Fruit fly (Drosophila melanogaster) whole organism, embryonic: Measurements from ENCODE around the gene CG14694.

Experiments used
- Blimp-1 ChIP-seq: fragments of 200-800 bp; sonication (Bioruptor generic); optimal IDR thresholded peaks from 3 replicates; lab custom pipeline; 2018; ENCODE audit warnings: missing biosample characterization, missing genetic modification characterization, mild to moderate bottlenecking, moderate library complexity, missing genetic modification reagents
- CG10366 ChIP-seq: fragments of 200-800 bp; sonication (Bioruptor generic); IDR thresholded peaks from 2 replicates; pipeline ENCODE4 v1.3.6; 2022; ENCODE audit warnings: missing biosample characterization, missing genetic modification characterization
- CG10431 ChIP-seq: fragments of 200-800 bp; sonication (Bioruptor generic); optimal IDR thresholded peaks from 3 replicates; lab custom pipeline; 2018; ENCODE audit warnings: missing biosample characterization, mild to moderate bottlenecking, missing genetic modification characterization
- CG11093 ChIP-seq: fragments of 200-800 bp; sonication (Bioruptor generic); IDR thresholded peaks from 3 replicates; pipeline ENCODE4 v1.3.6; 2022; ENCODE audit warnings: missing biosample characterization, missing genetic modification characterization
- CG13123 ChIP-seq: fragments of 200-800 bp; sonication (Bioruptor generic); optimal IDR thresholded peaks from 2 replicates; lab custom pipeline; 2016; ENCODE audit warnings: missing biosample characterization, missing genetic modification characterization
- CG13424 ChIP-seq: fragments of 200-800 bp; sonication (Bioruptor generic); optimal IDR thresholded peaks from 2 replicates; lab custom pipeline; 2019; ENCODE audit warnings: missing biosample characterization, mild to moderate bottlenecking, missing genetic modification characterization, moderate library complexity
- CG13775 ChIP-seq: fragments of 200-800 bp; sonication (Bioruptor generic); optimal IDR thresholded peaks from 3 replicates; lab custom pipeline; 2017; ENCODE audit warnings: missing biosample characterization, mild to moderate bottlenecking, missing genetic modification characterization
- CG14860 ChIP-seq: fragments of 200-800 bp; sonication (Bioruptor generic); IDR thresholded peaks from 3 replicates; pipeline ENCODE4 v1.3.6; 2022; ENCODE audit warnings: missing biosample characterization, missing genetic modification characterization; ENCODE audit not compliant: partially characterized antibody
- CG1603 ChIP-seq: fragments of 200-800 bp; sonication (Bioruptor generic); optimal IDR thresholded peaks from 2 replicates; lab custom pipeline; 2019; ENCODE audit warnings: missing biosample characterization, mild to moderate bottlenecking, missing genetic modification characterization, moderate library complexity
- CG18764 ChIP-seq: fragments of 200-800 bp; sonication (Bioruptor generic); optimal IDR thresholded peaks from 3 replicates; lab custom pipeline; 2016; ENCODE audit warnings: missing biosample characterization, missing genetic modification characterization
- CG2202 ChIP-seq: fragments of 200-800 bp; sonication (Bioruptor generic); optimal IDR thresholded peaks from 2 replicates; lab custom pipeline; 2018; ENCODE audit warnings: missing biosample characterization, mild to moderate bottlenecking, missing genetic modification characterization
- CG30020 ChIP-seq: fragments of 200-800 bp; optimal IDR thresholded peaks from 2 replicates; lab custom pipeline; 2019; ENCODE audit warnings: missing biosample characterization, mild to moderate bottlenecking, missing genetic modification characterization, moderate library complexity
- CG3281 ChIP-seq: fragments of 200-800 bp; sonication (Bioruptor generic); optimal IDR thresholded peaks from 3 replicates; lab custom pipeline; 2017; ENCODE audit warnings: missing biosample characterization, mild to moderate bottlenecking, missing genetic modification characterization
- CG3407 ChIP-seq: fragments of 200-800 bp; sonication (Bioruptor generic); optimal IDR thresholded peaks from 2 replicates; lab custom pipeline; 2018; ENCODE audit warnings: missing biosample characterization, mild to moderate bottlenecking, missing genetic modification characterization
- CG6791 ChIP-seq: fragments of 200-800 bp; sonication (Bioruptor generic); IDR thresholded peaks from 3 replicates; pipeline ENCODE4 v1.3.6; 2022; ENCODE audit warnings: missing biosample characterization, missing genetic modification characterization; ENCODE audit not compliant: partially characterized antibody
- CG7357 ChIP-seq: fragments of 200-800 bp; sonication (Bioruptor generic); IDR thresholded peaks from 3 replicates; pipeline ENCODE4 v1.3.6; 2022; ENCODE audit warnings: missing biosample characterization, missing genetic modification characterization
- CG7556 ChIP-seq: fragments of 200-800 bp; sonication (Bioruptor generic); optimal IDR thresholded peaks from 2 replicates; lab custom pipeline; 2017; ENCODE audit warnings: missing biosample characterization, mild to moderate bottlenecking, missing genetic modification characterization
- Camta ChIP-seq: fragments of 200-800 bp; sonication (Bioruptor generic); optimal IDR thresholded peaks from 2 replicates; lab custom pipeline; 2016; ENCODE audit warnings: missing biosample characterization, missing genetic modification characterization
- Drgx ChIP-seq: fragments of 200-800 bp; sonication (Bioruptor generic); IDR thresholded peaks from 2 replicates; pipeline ENCODE4 v1.3.6; 2022; ENCODE audit warnings: missing biosample characterization, missing genetic modification characterization
- Ets65A ChIP-seq: fragments of 200-800 bp; sonication (Bioruptor generic); peaks from one replicate; lab custom pipeline; 2016; ENCODE audit warnings: missing biosample characterization, missing genetic modification characterization
- H15 ChIP-seq: fragments of 200-800 bp; sonication (Bioruptor generic); IDR thresholded peaks from 3 replicates; pipeline ENCODE4 v1.3.6; 2022; ENCODE audit warnings: missing biosample characterization, missing genetic modification characterization
- Hr78 ChIP-seq, 2 experiments: fragments of 200-800 bp in 1 of 2; fragments of >200 bp in 1 of 2; sonication (Bioruptor generic) in 1 of 2; optimal IDR thresholded peaks; 2 replicates each; lab custom pipeline; 2017 to 2019; ENCODE audit warnings: missing biosample characterization in 2 of 2, missing genetic modification characterization in 2 of 2, mild to moderate bottlenecking in 1 of 2, moderate library complexity in 1 of 2
- Med ChIP-seq: fragments of 200-800 bp; sonication (Bioruptor generic); peaks from one replicate; lab custom pipeline; 2016; ENCODE audit warnings: missing biosample characterization, missing genetic modification characterization, mild to moderate bottlenecking, inconsistent platforms, moderate library complexity
- NfI ChIP-seq: fragments of 200-800 bp; sonication (Bioruptor generic); optimal IDR thresholded peaks from 3 replicates; lab custom pipeline; 2018; ENCODE audit warnings: missing biosample characterization, mild to moderate bottlenecking, missing genetic modification characterization, moderate library complexity
- Sry-δ ChIP-seq: fragments of 200-800 bp; sonication (Bioruptor generic); optimal IDR thresholded peaks from 2 replicates; lab custom pipeline; 2016; ENCODE audit warnings: missing biosample characterization, missing genetic modification characterization
- Ssrp ChIP-seq: fragments of 200-800 bp; sonication (Bioruptor generic); optimal IDR thresholded peaks from 2 replicates; lab custom pipeline; 2018; ENCODE audit warnings: missing biosample characterization, mild to moderate bottlenecking, missing genetic modification characterization, moderate library complexity
- Xbp1 ChIP-seq: fragments of 200-800 bp; sonication (Bioruptor generic); optimal IDR thresholded peaks from 3 replicates; lab custom pipeline; 2016; ENCODE audit warnings: missing biosample characterization, mild to moderate bottlenecking, missing genetic modification characterization
- bsh ChIP-seq, 2 experiments: fragments of 200-800 bp; sonication (Bioruptor generic); optimal IDR thresholded peaks; 2 replicates each; lab custom pipeline; 2017 to 2018; ENCODE audit warnings: mild to moderate bottlenecking in 2 of 2, missing biosample characterization in 2 of 2, missing genetic modification characterization in 2 of 2, moderate library complexity in 1 of 2
- corto ChIP-seq: fragments of 200-800 bp; sonication (Bioruptor generic); optimal IDR thresholded peaks from 2 replicates; lab custom pipeline; 2016; ENCODE audit warnings: missing biosample characterization, mild to moderate bottlenecking, missing genetic modification characterization, moderate library complexity
- hbn ChIP-seq: fragments of 200-800 bp; sonication (Bioruptor generic); IDR thresholded peaks from 2 replicates; pipeline ENCODE4 v1.3.6; 2022; ENCODE audit warnings: missing biosample characterization, missing genetic modification characterization; ENCODE audit not compliant: partially characterized antibody
- inv ChIP-seq: fragments of 200-800 bp; sonication (Bioruptor generic); IDR thresholded peaks from 2 replicates; pipeline ENCODE4 v1.3.6; 2022; ENCODE audit warnings: missing biosample characterization, missing genetic modification characterization; ENCODE audit not compliant: partially characterized antibody
- ken ChIP-seq: fragments of 200-800 bp; sonication (Bioruptor generic); IDR thresholded peaks from 3 replicates; pipeline ENCODE4 v1.3.6; 2022; ENCODE audit warnings: missing biosample characterization, missing genetic modification characterization
- lbe ChIP-seq: fragments of 200-800 bp; sonication (Bioruptor generic); optimal IDR thresholded peaks from 2 replicates; lab custom pipeline; 2016; ENCODE audit warnings: missing biosample characterization, mild to moderate bottlenecking, missing genetic modification characterization
- lmd ChIP-seq: fragments of 200-800 bp; sonication (Bioruptor generic); IDR thresholded peaks from 2 replicates; pipeline ENCODE4 v1.3.6; 2022; ENCODE audit warnings: missing biosample characterization, missing genetic modification characterization
- lov ChIP-seq, 2 experiments: fragments of 200-800 bp in 1 of 2; fragments of >200 bp in 1 of 2; sonication (Bioruptor generic) in 1 of 2; IDR thresholded peaks in 1 of 2; optimal IDR thresholded peaks in 1 of 2; 2 replicates in 1 of 2; 3 replicates in 1 of 2; pipeline versions ENCODE4 v1.3.6 to Lab custom; 2017 to 2022; ENCODE audit warnings: missing biosample characterization in 1 of 2, missing genetic modification characterization in 1 of 2
- nom ChIP-seq: fragments of 200-800 bp; sonication (Bioruptor generic); optimal IDR thresholded peaks from 2 replicates; lab custom pipeline; 2017; ENCODE audit warnings: missing biosample characterization, missing genetic modification characterization, mild to moderate bottlenecking, moderate library complexity, missing genetic modification reagents
- oc ChIP-seq: fragments of 200-800 bp; sonication (Bioruptor generic); optimal IDR thresholded peaks from 2 replicates; lab custom pipeline; 2018; ENCODE audit warnings: missing biosample characterization, mild to moderate bottlenecking, missing genetic modification characterization, moderate library complexity
- otp ChIP-seq: fragments of 200-800 bp; sonication (Bioruptor generic); IDR thresholded peaks from 3 replicates; pipeline ENCODE4, ENCODE4 v1.3.6; 2022; ENCODE audit warnings: missing biosample characterization, missing genetic modification characterization
- prd ChIP-seq, 3 experiments: fragments of >200 bp in 2 of 3; fragments of 200-800 bp in 1 of 3; sonication (Bioruptor generic) in 1 of 3; optimal IDR thresholded peaks in 2 of 3; IDR thresholded peaks in 1 of 3; 2 replicates in 2 of 3; 3 replicates in 1 of 3; pipeline versions ENCODE4 v1.3.6 to Lab custom; 2017 to 2022; ENCODE audit warnings: missing biosample characterization in 1 of 3, missing genetic modification characterization in 1 of 3
- pum ChIP-seq: fragments of 200-800 bp; sonication (Bioruptor generic); optimal IDR thresholded peaks from 2 replicates; lab custom pipeline; 2016; ENCODE audit warnings: missing biosample characterization, missing genetic modification characterization
- run ChIP-seq: fragments of 200-800 bp; sonication (Bioruptor generic); optimal IDR thresholded peaks from 3 replicates; lab custom pipeline; 2018; ENCODE audit warnings: missing biosample characterization, mild to moderate bottlenecking, missing genetic modification characterization
- tin ChIP-seq: fragments of 200-800 bp; sonication (Bioruptor generic); optimal IDR thresholded peaks from 3 replicates; lab custom pipeline; 2016; ENCODE audit warnings: missing biosample characterization, missing genetic modification characterization
- zen2 ChIP-seq: fragments of 200-800 bp; sonication (Bioruptor generic); IDR thresholded peaks from 3 replicates; pipeline ENCODE4 v1.3.6; 2022; ENCODE audit warnings: missing biosample characterization, missing genetic modification characterization; ENCODE audit not compliant: partially characterized antibody
- zfh2 ChIP-seq: fragments of 200-800 bp; sonication (Bioruptor generic); optimal IDR thresholded peaks from 2 replicates; lab custom pipeline; 2016; ENCODE audit warnings: missing biosample characterization, missing genetic modification characterization

CG14694 gene

dm6 chr3R:10849515-10849973 lies 10.1 kb downstream of the CG14694 start, which contains the start of gene CG42394 (continued):
- TF ChIP-seq CG3407 (GFP tag; lab: Kevin White, UChicago) (peak; percentile 91), CG6791 (GFP tag; lab: Robert Waterston, UW) (peak; percentile 48; the same call in 1 of the 3 replicates), zen2 (GFP tag; lab: Robert Waterston, UW) (no peak), Ssrp (tag; lab: Kevin White, UChicago) (peak; percentile 96), Camta (GFP tag; lab: Kevin White, UChicago) (peak; percentile 80), CG14860 (GFP tag; lab: Robert Waterston, UW) (peak; percentile 50; the same call in 1 of the 3 replicates), CG13123 (GFP tag; lab: Kevin White, UChicago) (peak; percentile 85), CG18764 (peak; percentile 92), Blimp-1 (GFP tag; lab: Kevin White, UChicago) (peak; percentile 96), Sry-δ (peak; percentile 19), lov (optimal IDR thresholded peaks at IDR 0.05; lab: Kevin White, UChicago) (no peak), lov (GFP tag; IDR thresholded peaks at IDR 0.05; lab: Robert Waterston, UW) (peak; percentile 90), CG30020 (peak; percentile 76), Hr78 (GFP tag; optimal IDR thresholded peaks at IDR 0.05; lab: Kevin White, UChicago) (peak in 1 of 2 experiments; percentile 85), pum (peak; percentile 64), CG7556 (peak; percentile 97), zfh2 (GFP tag; lab: Kevin White, UChicago) (peak; percentile 17)

- no peak for TF ChIP-seq otp (GFP tag; lab: Robert Waterston, UW)
- TF ChIP-seq H15 (GFP tag; lab: Robert Waterston, UW): no peak
- no peak for TF ChIP-seq CG2202
- no peak for TF ChIP-seq CG7357 (GFP tag; lab: Robert Waterston, UW)
- no peak for TF ChIP-seq hbn
- TF ChIP-seq Xbp1 (GFP tag; lab: Kevin White, UChicago): no peak
Observed at dm6 chr3R:10842422-10842821, 17.2 kb downstream of the CG14694 start.

- TF ChIP-seq Med (GFP tag; lab: Kevin White, UChicago) (peak; percentile 32), lmd (GFP tag; lab: Robert Waterston, UW) (no peak), Blimp-1 (GFP tag; lab: Kevin White, UChicago) (peak; percentile 91), inv (GFP tag; lab: Robert Waterston, UW) (no peak), CG10366 (GFP tag; lab: Robert Waterston, UW) (no peak), oc (tag; lab: Kevin White, UChicago) (peak; percentile 44), CG10431 (GFP tag; lab: Kevin White, UChicago) (peak; percentile 98), run (tag; lab: Kevin White, UChicago) (no peak), Ets65A (peak; percentile 34)
Observed at dm6 chr3R:10836924-10837323, 22.7 kb downstream of the CG14694 start.

dm6 chr3R:10834893-10835292 lies 24.7 kb downstream of the CG14694 start:
- TF ChIP-seq tin (GFP tag; lab: Kevin White, UChicago): no peak
- TF ChIP-seq CG11093 (GFP tag; lab: Robert Waterston, UW): peak; percentile 16; the same call in 1 of the 3 replicates
- peak; percentile 97 for TF ChIP-seq corto (GFP tag; lab: Kevin White, UChicago)
- no peak for TF ChIP-seq CG13775
- TF ChIP-seq CG13424 (tag; lab: Kevin White, UChicago): no peak
- no peak for TF ChIP-seq CG3281 (GFP tag; lab: Kevin White, UChicago)
- no peak for TF ChIP-seq ken (GFP tag; lab: Robert Waterston, UW)
- TF ChIP-seq lbe (GFP tag; lab: Kevin White, UChicago): peak; percentile 96
- peak; percentile 91 for TF ChIP-seq nom (GFP tag; lab: Kevin White, UChicago)
- TF ChIP-seq Drgx (GFP tag; lab: Robert Waterston, UW): peak; percentile 96
- TF ChIP-seq Ssrp (tag; lab: Kevin White, UChicago): no peak
- peak; percentile 19 for TF ChIP-seq Ets65A
- TF ChIP-seq CG1603 (tag; lab: Kevin White, UChicago): peak; percentile 25
- TF ChIP-seq prd (optimal IDR thresholded peaks at IDR 0.05; lab: Kevin White, UChicago): no peak
- peak; percentile 60; the same call in 2 of the 3 replicates for TF ChIP-seq prd (GFP tag; IDR thresholded peaks at IDR 0.05; lab: Robert Waterston, UW)
- no peak for TF ChIP-seq NfI
- TF ChIP-seq bsh (GFP tag; optimal IDR thresholded peaks at IDR 0.05; lab: Kevin White, UChicago): peak in 1 of 2 experiments; percentile 93
- TF ChIP-seq Med (GFP tag; lab: Kevin White, UChicago): peak; percentile 28
